Worm (Caenorhabditis elegans): ENCODE measurements around the gene R144.6.

Gene R144.6

ce11 chrIII:4962886-4963285 lies 41.6 kb downstream of the R144.6 start, which contains the start of gene C27F2.9 (continued):
- no peak for TF ChIP-seq ztf-1 (GFP tag; conservative IDR thresholded peaks at IDR 0.05)
- TF ChIP-seq lsy-2 (tag; optimal IDR thresholded peaks at IDR 0.05) = peak; percentile 89 to 94
- TF ChIP-seq peb-1 (tag; optimal IDR thresholded peaks at IDR 0.05) = no peak
- TF ChIP-seq ztf-11 (tag; optimal IDR thresholded peaks at IDR 0.05) = no peak

ce11 chrIII:4962393-4962792 lies 42.1 kb downstream of the R144.6 start, which contains the start of gene vps-22:
vps-22 (minus strand) TSS chrIII:4962493.
- TF ChIP-seq lin-13 (GFP tag; optimal IDR thresholded peaks at IDR 0.05) = no peak
- no peak for TF ChIP-seq lin-11 (tag; optimal IDR thresholded peaks at IDR 0.05)
- no peak for TF ChIP-seq blmp-1 (tag; optimal IDR thresholded peaks at IDR 0.05; ENCODE audit: insufficient read depth)
- no peak for TF ChIP-seq dmd-4 (tag; optimal IDR thresholded peaks at IDR 0.05)
- no peak for TF ChIP-seq C34F6.9 (tag; optimal IDR thresholded peaks at IDR 0.05)
- TF ChIP-seq unc-62 (GFP tag; optimal IDR thresholded peaks at IDR 0.05) = no peak
- TF ChIP-seq lin-39 (tag; optimal IDR thresholded peaks at IDR 0.05) = no peak
- TF ChIP-seq sma-3 (GFP tag; optimal IDR thresholded peaks at IDR 0.05) = no peak
- TF ChIP-seq nhr-237 (tag; optimal IDR thresholded peaks at IDR 0.05) = no peak
- TF ChIP-seq mbf-1 (tag; optimal IDR thresholded peaks at IDR 0.05) = no peak
- TF ChIP-seq ama-1 (optimal IDR thresholded peaks at IDR 0.05) = no peak
- no peak for TF ChIP-seq unc-39 (tag; optimal IDR thresholded peaks at IDR 0.05)
- TF ChIP-seq zag-1 (tag; optimal IDR thresholded peaks at IDR 0.05) = no peak
- TF ChIP-seq ceh-82 (tag; optimal IDR thresholded peaks at IDR 0.05) = no peak
- no peak for TF ChIP-seq nhr-6 (tag; optimal IDR thresholded peaks at IDR 0.05)

ce11 chrIII:4961281-4961680 lies 43.2 kb downstream of the R144.6 start:
- TF ChIP-seq nhr-77 (tag; optimal IDR thresholded peaks at IDR 0.05) (no peak), dmd-4 (tag; optimal IDR thresholded peaks at IDR 0.05) (no peak), blmp-1 (tag; optimal IDR thresholded peaks at IDR 0.05; ENCODE audit: insufficient read depth) (no peak), sma-3 (GFP tag; optimal IDR thresholded peaks at IDR 0.05) (no peak), unc-55 (GFP tag; optimal IDR thresholded peaks at IDR 0.05) (no peak), nhr-12 (tag; optimal IDR thresholded peaks at IDR 0.05) (no peak), skn-1 (tag; optimal IDR thresholded peaks at IDR 0.05) (no peak), ztf-11 (tag; optimal IDR thresholded peaks at IDR 0.05) (no peak), nhr-10 (tag; optimal IDR thresholded peaks at IDR 0.05) (no peak), C34F6.9 (tag; optimal IDR thresholded peaks at IDR 0.05) (no peak), gmeb-1 (tag; optimal IDR thresholded peaks at IDR 0.05) (no peak), unc-62 (GFP tag; optimal IDR thresholded peaks at IDR 0.05) (no peak)

ce11 chrIII:4960204-4960603 lies 44.3 kb downstream of the R144.6 start, which contains the start of gene C27F2.4:
C27F2.4 (minus strand) TSS chrIII:4960304.
- no peak for TF ChIP-seq ceh-16 (tag; optimal IDR thresholded peaks at IDR 0.05)
- no peak for TF ChIP-seq nhr-12 (tag; optimal IDR thresholded peaks at IDR 0.05)
- no peak for TF ChIP-seq nhr-77 (tag; optimal IDR thresholded peaks at IDR 0.05)
- TF ChIP-seq F13H6.1 (tag; optimal IDR thresholded peaks at IDR 0.05) = no peak
- no peak for TF ChIP-seq gmeb-1 (tag; optimal IDR thresholded peaks at IDR 0.05)
- no peak for TF ChIP-seq crh-2 (tag; optimal IDR thresholded peaks at IDR 0.05)
- TF ChIP-seq lin-13 (GFP tag; optimal IDR thresholded peaks at IDR 0.05) = no peak
- no peak for TF ChIP-seq ama-1 (optimal IDR thresholded peaks at IDR 0.05)
- TF ChIP-seq ztf-4 (tag; optimal IDR thresholded peaks at IDR 0.05) = no peak
- no peak for TF ChIP-seq elt-3 (tag; optimal IDR thresholded peaks at IDR 0.05)
- no peak for TF ChIP-seq dmd-4 (tag; optimal IDR thresholded peaks at IDR 0.05)
- TF ChIP-seq Y55F3AM.14 (GFP tag; optimal IDR thresholded peaks at IDR 0.05) = no peak
- TF ChIP-seq nhr-23 (tag; optimal IDR thresholded peaks at IDR 0.05) = no peak

ce11 chrIII:4956566-4956965 lies 48.0 kb downstream of the R144.6 start, which contains the start of gene C26E6.1:
C26E6.1 (plus strand) TSS chrIII:4956866.
- TF ChIP-seq lin-11 (tag; optimal IDR thresholded peaks at IDR 0.05) = no peak
- TF ChIP-seq lsy-2 (tag; optimal IDR thresholded peaks at IDR 0.05) = no peak
- TF ChIP-seq R02D3.7 (tag; optimal IDR thresholded peaks at IDR 0.05) = no peak
- TF ChIP-seq nhr-23 (tag; optimal IDR thresholded peaks at IDR 0.05) = no peak
- no peak for TF ChIP-seq elt-1 (tag; optimal IDR thresholded peaks at IDR 0.05)
- TF ChIP-seq fos-1 (tag; optimal IDR thresholded peaks at IDR 0.05) = no peak
- no peak for TF ChIP-seq aly-2 (tag; optimal IDR thresholded peaks at IDR 0.05)
- TF ChIP-seq ama-1 (optimal IDR thresholded peaks at IDR 0.05) = no peak
- TF ChIP-seq elt-3 (tag; optimal IDR thresholded peaks at IDR 0.05) = no peak
- TF ChIP-seq nhr-129 (tag; optimal IDR thresholded peaks at IDR 0.05) = no peak
- no peak for TF ChIP-seq mbf-1 (tag; optimal IDR thresholded peaks at IDR 0.05)
- no peak for TF ChIP-seq lin-39 (tag; optimal IDR thresholded peaks at IDR 0.05)
- no peak for TF ChIP-seq ZK546.5 (tag; optimal IDR thresholded peaks at IDR 0.05)
- TF ChIP-seq nhr-25 (tag; optimal IDR thresholded peaks at IDR 0.05) = no peak
- no peak for TF ChIP-seq unc-39 (tag; optimal IDR thresholded peaks at IDR 0.05)
- TF ChIP-seq nhr-10 (tag; optimal IDR thresholded peaks at IDR 0.05) = no peak
- no peak for TF ChIP-seq F13H6.1 (tag; optimal IDR thresholded peaks at IDR 0.05)
- no peak for TF ChIP-seq ceh-16 (tag; optimal IDR thresholded peaks at IDR 0.05)

All from whole organism, L2 larva.